Fruit fly (Drosophila melanogaster) whole organism, wandering third instar larva: ENCODE data around the gene sff.

ENCODE experiments used
- Dif ChIP-seq: fragments of 200-275, 200-300 bp; sonication (Bioruptor generic); optimal IDR thresholded peaks from 2 replicates; lab custom pipeline; 2018; ENCODE audit warnings: missing biosample characterization, missing genetic modification characterization; ENCODE audit not compliant: partially characterized antibody
- Hnf4 ChIP-seq: fragments of 200-800 bp; sonication (Bioruptor generic); optimal IDR thresholded peaks from 2 replicates; lab custom pipeline; 2016; ENCODE audit warnings: missing biosample characterization, mild to moderate bottlenecking, missing genetic modification characterization
- Myc ChIP-seq: fragments of >200 bp; optimal IDR thresholded peaks from 2 replicates; lab custom pipeline; 2017
- pan ChIP-seq: fragments of >200 bp; optimal IDR thresholded peaks from 2 replicates; lab custom pipeline; 2017
- psq ChIP-seq: fragments of 200-800 bp; sonication (Bioruptor generic); optimal IDR thresholded peaks from 3 replicates; lab custom pipeline; 2017; ENCODE audit warnings: missing biosample characterization, mild to moderate bottlenecking, missing genetic modification characterization, moderate library complexity
- tai ChIP-seq: sonication (Bioruptor generic); optimal IDR thresholded peaks from 2 replicates; lab custom pipeline; 2016; ENCODE audit warnings: missing biosample characterization, missing genetic modification characterization

dm6 chr3L:15953892-15954291 lies 29.2 kb upstream of the sff start:
- no peak for TF ChIP-seq Dif (GFP tag; lab: Kevin White, UChicago)
- no peak for TF ChIP-seq Hnf4 (GFP tag; lab: Kevin White, UChicago)
- no peak for TF ChIP-seq psq (GFP tag; lab: Kevin White, UChicago)
- TF ChIP-seq tai, result no peak
- TF ChIP-seq Myc, result no peak
- no peak for TF ChIP-seq pan (lab: Kevin White, UChicago)
